Worm (Caenorhabditis elegans) whole organism, L4 larva: ENCODE results near the gene nas-4.

Source experiments
- F44E2.7 ChIP-seq: fragments of 200-800 bp; sonication (Bioruptor generic); IDR thresholded peaks from 2 replicates; pipeline ENCODE4 v2.1.2; 2022; ENCODE audit warnings: missing genetic modification characterization, missing compliant biosample characterization
- R02D3.7 ChIP-seq: fragments of 150-350 bp; sonication (generic microtip); optimal IDR thresholded peaks from 3 replicates; lab custom pipeline; 2014; ENCODE audit warnings: missing biosample characterization, missing genetic modification characterization
- T26A8.4 ChIP-seq: fragments of 200-800 bp; sonication (Bioruptor generic); IDR thresholded peaks from 2 replicates; pipeline ENCODE4 v1.3.6; 2022; ENCODE audit warnings: missing genetic modification characterization, missing compliant biosample characterization
- Y5F2A.4 ChIP-seq: fragments of 200-800 bp; sonication (Bioruptor generic); optimal IDR thresholded peaks from 2 replicates; lab custom pipeline; 2018; ENCODE audit warnings: mild to moderate bottlenecking, missing genetic modification characterization, missing compliant biosample characterization
- ZK337.2 ChIP-seq: fragments of 200-800 bp; sonication (Bioruptor generic); IDR thresholded peaks from 2 replicates; pipeline ENCODE4 v1.3.6; 2022; ENCODE audit warnings: missing genetic modification reagents, missing genetic modification characterization, missing compliant biosample characterization
- ZK546.5 ChIP-seq, 2 experiments: sonication (generic microtip); optimal IDR thresholded peaks; 2 replicates each; lab custom pipeline; 2017; ENCODE audit warnings: missing biosample characterization in 2 of 2, missing genetic modification characterization in 2 of 2
- arid-1 ChIP-seq: fragments of 200-800 bp; sonication (Bioruptor generic); conservative IDR thresholded peaks from 2 replicates; pipeline ENCODE4 v1.3.6; 2022; ENCODE audit warnings: missing genetic modification reagents, missing genetic modification characterization, missing compliant biosample characterization
- ceh-32 ChIP-seq: sonication (generic microtip); optimal IDR thresholded peaks from 2 replicates; lab custom pipeline; 2016; ENCODE audit warnings: mild to moderate bottlenecking, missing genetic modification characterization, missing compliant biosample characterization; ENCODE audit not compliant: poor library complexity
- ceh-82 ChIP-seq: sonication (generic microtip); optimal IDR thresholded peaks from 2 replicates; lab custom pipeline; 2017; ENCODE audit warnings: missing biosample characterization, missing genetic modification characterization
- ces-1 ChIP-seq: fragments of 150-350 bp; sonication (generic microtip); optimal IDR thresholded peaks from 4 replicates; lab custom pipeline; 2014; ENCODE audit warnings: missing biosample characterization, missing genetic modification reagents, missing genetic modification characterization
- ctbp-1 ChIP-seq: fragments of 200-800 bp; sonication (Bioruptor generic); IDR thresholded peaks from 2 replicates; pipeline ENCODE4 v1.3.6; 2022; ENCODE audit warnings: missing genetic modification reagents, missing genetic modification characterization, missing compliant biosample characterization
- dmd-9 ChIP-seq: fragments of 200-800 bp; sonication (Bioruptor generic); IDR thresholded peaks from 2 replicates; pipeline ENCODE4 v1.3.6; 2022; ENCODE audit warnings: missing genetic modification reagents, missing genetic modification characterization, missing compliant biosample characterization
- dpl-1 ChIP-seq: fragments of 150-350 bp; optimal IDR thresholded peaks from 2 replicates; lab custom pipeline; 2014; ENCODE audit warnings: missing biosample characterization, missing genetic modification reagents, missing genetic modification characterization
- duxl-1 ChIP-seq: sonication (generic microtip); optimal IDR thresholded peaks from 2 replicates; lab custom pipeline; 2016; ENCODE audit warnings: mild to moderate bottlenecking, missing genetic modification characterization, moderate library complexity, missing compliant biosample characterization; ENCODE audit not compliant: poor library complexity
- dve-1 ChIP-seq: sonication (generic microtip); optimal IDR thresholded peaks from 2 replicates; lab custom pipeline; 2017; ENCODE audit warnings: antibody characterized with exemption, mild to moderate bottlenecking, missing genetic modification characterization, missing compliant biosample characterization; ENCODE audit not compliant: insufficient read depth
- egl-27 ChIP-seq: sonication (generic microtip); optimal IDR thresholded peaks from 3 replicates; lab custom pipeline; 2017; ENCODE audit warnings: missing biosample characterization, missing genetic modification reagents, missing genetic modification characterization
- egl-43 ChIP-seq: fragments of 200-800 bp; sonication (Bioruptor generic); IDR thresholded peaks from 2 replicates; pipeline ENCODE4 v1.3.6; 2022; ENCODE audit warnings: missing genetic modification reagents, missing genetic modification characterization, missing compliant biosample characterization
- fkh-10 ChIP-seq: fragments of 150-350 bp; optimal IDR thresholded peaks from 2 replicates; lab custom pipeline; 2014; ENCODE audit warnings: missing biosample characterization, missing genetic modification reagents, missing genetic modification characterization
- fos-1 ChIP-seq: fragments of 150-350 bp; optimal IDR thresholded peaks from 2 replicates; lab custom pipeline; 2014; ENCODE audit warnings: missing biosample characterization, missing genetic modification characterization
- hif-1 ChIP-seq, 2 experiments: sonication (generic microtip); optimal IDR thresholded peaks; 2 replicates each; lab custom pipeline; 2016 to 2017; ENCODE audit warnings: missing compliant biosample characterization in 2 of 2, missing genetic modification characterization in 2 of 2, missing genetic modification reagents in 2 of 2, missing genotype in 2 of 2, mild to moderate bottlenecking in 1 of 2
- hlh-11 ChIP-seq: fragments of 200-800 bp; sonication (Bioruptor generic); optimal IDR thresholded peaks from 2 replicates; lab custom pipeline; 2018; ENCODE audit warnings: mild to moderate bottlenecking, missing genetic modification characterization, missing compliant biosample characterization
- hlh-30 ChIP-seq: sonication (generic microtip); optimal IDR thresholded peaks from 2 replicates; lab custom pipeline; 2017; ENCODE audit warnings: antibody characterized with exemption, mild to moderate bottlenecking, missing genetic modification characterization, missing compliant biosample characterization; ENCODE audit not compliant: insufficient read depth
- hmg-1.1 ChIP-seq: fragments of 200-800 bp; sonication (Bioruptor generic); IDR thresholded peaks from 2 replicates; pipeline ENCODE4 v1.3.6; 2022; ENCODE audit warnings: missing genetic modification reagents, missing genetic modification characterization, missing compliant biosample characterization
- jun-1 ChIP-seq: fragments of 150-350 bp; optimal IDR thresholded peaks from 2 replicates; lab custom pipeline; 2014; ENCODE audit warnings: missing biosample characterization, missing genetic modification reagents, missing genetic modification characterization
- lin-15B ChIP-seq: fragments of 150-350 bp; sonication (generic microtip); optimal IDR thresholded peaks from 3 replicates; lab custom pipeline; 2014; ENCODE audit warnings: missing biosample characterization, missing genetic modification characterization
- lin-29 ChIP-seq: fragments of 200-800 bp; sonication (Bioruptor generic); IDR thresholded peaks from 2 replicates; pipeline ENCODE4 v1.3.6; 2022; ENCODE audit warnings: missing genetic modification reagents, missing genetic modification characterization, missing compliant biosample characterization
- lin-38 ChIP-seq: fragments of 200-800 bp; sonication (Bioruptor generic); IDR thresholded peaks from 2 replicates; pipeline ENCODE4 v1.3.6; 2022; ENCODE audit warnings: missing genetic modification reagents, missing genetic modification characterization, missing compliant biosample characterization
- lir-3 ChIP-seq: sonication (generic microtip); optimal IDR thresholded peaks from 2 replicates; lab custom pipeline; 2016; ENCODE audit warnings: mild to moderate bottlenecking, missing genetic modification characterization, missing compliant biosample characterization
- lsy-2 ChIP-seq, 2 experiments: fragments of 150-350 bp in 1 of 2; sonication (generic microtip) in 1 of 2; optimal IDR thresholded peaks; 2 replicates each; lab custom pipeline; 2014 to 2017; ENCODE audit warnings: missing biosample characterization in 2 of 2, missing genetic modification characterization in 2 of 2
- madf-5 ChIP-seq, 2 experiments: fragments of 200-800 bp; sonication (Bioruptor generic); IDR thresholded peaks; 2 replicates each; pipeline ENCODE4 v1.3.6; 2022; ENCODE audit warnings: missing compliant biosample characterization in 2 of 2, missing genetic modification characterization in 2 of 2
- madf-9 ChIP-seq: fragments of 200-800 bp; sonication (Bioruptor generic); conservative IDR thresholded peaks from 2 replicates; pipeline ENCODE4 v1.3.6; 2022; ENCODE audit warnings: missing genetic modification reagents, missing genetic modification characterization, missing compliant biosample characterization
- mdl-1 ChIP-seq, 2 experiments: fragments of 150-350 bp in 1 of 2; sonication (generic microtip) in 1 of 2; optimal IDR thresholded peaks; 2 replicates each; lab custom pipeline; 2014 to 2017; ENCODE audit warnings: missing biosample characterization in 2 of 2, missing genetic modification characterization in 2 of 2
- mep-1 ChIP-seq: fragments of 150-350 bp; sonication (generic microtip); optimal IDR thresholded peaks from 3 replicates; lab custom pipeline; 2014; ENCODE audit warnings: missing biosample characterization, missing genetic modification characterization
- mes-2 ChIP-seq: sonication (generic microtip); optimal IDR thresholded peaks from 2 replicates; lab custom pipeline; 2016; ENCODE audit warnings: missing genotype, mild to moderate bottlenecking, missing genetic modification characterization, missing compliant biosample characterization; ENCODE audit not compliant: poor library complexity, severe bottlenecking
- nhr-11 ChIP-seq: fragments of 150-350 bp; optimal IDR thresholded peaks from 2 replicates; lab custom pipeline; 2014; ENCODE audit warnings: missing biosample characterization, missing genetic modification characterization
- nhr-111 ChIP-seq: fragments of 200-800 bp; sonication (Bioruptor generic); optimal IDR thresholded peaks from 2 replicates; lab custom pipeline; 2018; ENCODE audit warnings: mild to moderate bottlenecking, missing genetic modification characterization, missing compliant biosample characterization
- nhr-48 ChIP-seq: sonication (generic microtip); optimal IDR thresholded peaks from 2 replicates; lab custom pipeline; 2016; ENCODE audit warnings: mild to moderate bottlenecking, missing genetic modification characterization, missing compliant biosample characterization
- nhr-76 ChIP-seq: fragments of 150-350 bp; optimal IDR thresholded peaks from 2 replicates; lab custom pipeline; 2014; ENCODE audit warnings: missing biosample characterization, missing genetic modification characterization
- nhr-77 ChIP-seq: fragments of 150-350 bp; optimal IDR thresholded peaks from 2 replicates; lab custom pipeline; 2014; ENCODE audit warnings: missing biosample characterization, missing genetic modification characterization
- rbr-2 ChIP-seq: sonication (generic microtip); optimal IDR thresholded peaks from 2 replicates; lab custom pipeline; 2016; ENCODE audit warnings: missing genotype, missing genetic modification characterization, missing compliant biosample characterization
- sdz-12 ChIP-seq: fragments of 200-800 bp; sonication (Bioruptor generic); optimal IDR thresholded peaks from 2 replicates; lab custom pipeline; 2018; ENCODE audit warnings: mild to moderate bottlenecking, missing genetic modification characterization, missing compliant biosample characterization
- set-16 ChIP-seq: fragments of 200-800 bp; sonication (Bioruptor generic); IDR thresholded peaks from 2 replicates; pipeline ENCODE4 v1.3.6; 2022; ENCODE audit warnings: missing genetic modification reagents, missing genetic modification characterization, missing compliant biosample characterization
- snpc-4 ChIP-seq: fragments of 150-350 bp; optimal IDR thresholded peaks from 2 replicates; lab custom pipeline; 2014; ENCODE audit warnings: missing biosample characterization, missing genetic modification characterization
- spr-1 ChIP-seq: sonication (generic microtip); optimal IDR thresholded peaks from 2 replicates; lab custom pipeline; 2016; ENCODE audit warnings: mild to moderate bottlenecking, missing genetic modification characterization, missing compliant biosample characterization
- spr-3 ChIP-seq: fragments of 200-800 bp; sonication (Bioruptor generic); optimal IDR thresholded peaks from 2 replicates; lab custom pipeline; 2018; ENCODE audit warnings: mild to moderate bottlenecking, missing genetic modification characterization, missing compliant biosample characterization
- unc-130 ChIP-seq: sonication (generic microtip); optimal IDR thresholded peaks from 2 replicates; lab custom pipeline; 2016; ENCODE audit warnings: missing genetic modification reagents, missing genetic modification characterization, missing compliant biosample characterization
- unc-62 ChIP-seq, 3 experiments: fragments of 150-350 bp in 1 of 3; sonication (generic microtip); optimal IDR thresholded peaks in 2 of 3; peaks in 1 of 3; 1 replicate in 1 of 3; 2 replicates in 2 of 3; lab custom pipeline; 2014 to 2017; ENCODE audit warnings: missing biosample characterization in 3 of 3, missing genetic modification characterization in 3 of 3, missing genetic modification reagents in 3 of 3, missing genotype in 1 of 3
- zfp-2 ChIP-seq: sonication (generic microtip); optimal IDR thresholded peaks from 2 replicates; lab custom pipeline; 2016; ENCODE audit warnings: mild to moderate bottlenecking, missing genetic modification characterization, missing compliant biosample characterization

Gene nas-4

DNA sequence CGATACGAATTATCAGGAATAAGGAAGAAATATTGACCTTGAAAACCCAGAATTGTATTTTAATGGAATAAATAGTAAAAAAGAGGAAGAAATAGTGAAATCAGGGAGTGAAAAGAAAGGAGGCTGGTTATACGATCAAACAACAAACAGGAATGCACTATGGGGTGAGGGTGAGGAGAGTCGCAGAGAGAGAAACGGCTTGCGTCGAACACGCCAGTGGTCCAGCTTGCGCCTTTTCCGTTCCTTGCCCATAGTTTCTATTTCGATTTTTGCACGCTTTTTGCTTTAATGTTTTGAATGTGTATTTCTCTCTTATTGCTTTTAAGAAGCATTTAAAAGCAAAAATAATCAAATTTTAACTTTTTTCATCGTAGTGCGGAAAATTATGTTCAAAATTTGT, 38.2 kb upstream of the nas-4 start (continued):
- peak; percentile 82 for TF ChIP-seq nhr-11 (tag; lab: Kevin White, UChicago)
- no peak for TF ChIP-seq ceh-32
- TF ChIP-seq spr-3 (GFP tag; lab: Kevin White, UChicago), result no peak
- no peak for TF ChIP-seq ZK337.2 (GFP tag; lab: Robert Waterston, UW)
- TF ChIP-seq ZK546.5 (tag; optimal IDR thresholded peaks at IDR 0.05; lab: Kevin White, UChicago), result no peak
- TF ChIP-seq nhr-48, result peak; percentile 34
- TF ChIP-seq dmd-9, result no peak
- peak; percentile 7 for TF ChIP-seq fkh-10
- TF ChIP-seq nhr-76, result no peak
- TF ChIP-seq nhr-111 (GFP tag; lab: Kevin White, UChicago), result no peak
- no peak for TF ChIP-seq lir-3 (tag; lab: Kevin White, UChicago)
- peak; percentile 80 for TF ChIP-seq spr-1 (tag; lab: Kevin White, UChicago)
- peak; percentile 95 for TF ChIP-seq mep-1 (tag; lab: Kevin White, UChicago)
- no peak for TF ChIP-seq Y5F2A.4 (GFP tag; lab: Kevin White, UChicago)
- peak; percentile 37; the same call in 1 of the 2 replicates for TF ChIP-seq T26A8.4 (GFP tag; lab: Robert Waterston, UW)
- TF ChIP-seq lin-15B, result no peak

DNA sequence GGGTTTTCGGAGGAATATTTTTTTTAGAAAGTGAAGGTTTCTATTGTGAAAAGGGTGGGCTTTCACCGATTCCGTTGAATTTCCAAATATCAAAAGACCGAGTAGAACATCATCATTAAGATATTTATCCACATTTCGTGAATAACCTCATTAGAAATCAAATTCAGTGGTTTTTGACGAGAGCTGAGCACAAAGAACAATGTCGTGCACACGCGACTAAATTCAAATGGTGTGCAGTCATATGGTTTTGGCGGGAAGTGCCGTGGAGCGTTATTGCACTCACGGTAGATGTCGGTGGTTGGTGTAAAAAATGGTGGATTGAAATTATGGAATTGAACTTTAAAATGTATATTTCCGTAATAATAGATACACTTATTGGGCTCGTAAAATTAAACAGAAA, 37.2 kb upstream of the nas-4 start:
- TF ChIP-seq arid-1 (no peak), unc-130 (GFP tag; lab: Kevin White, UChicago) (no peak), ctbp-1 (GFP tag; lab: Robert Waterston, UW) (no peak), sdz-12 (GFP tag; lab: Kevin White, UChicago) (no peak), hlh-30 (peak; percentile 76), snpc-4 (no peak), lin-38 (peak; percentile 39; the same call in 1 of the 2 replicates), mep-1 (tag; lab: Kevin White, UChicago) (peak; percentile 40), dpl-1 (GFP tag; lab: Kevin White, UChicago) (peak; percentile 58), unc-62 (GFP tag; optimal IDR thresholded peaks at IDR 0.05 in 1 of 2; lab: Kevin White, UChicago) (peak in 1 of 2 experiments; percentile 96), unc-62 (tag; optimal IDR thresholded peaks at IDR 0.05; lab: Kevin White, UChicago) (no peak), set-16 (no peak), lsy-2 (tag; optimal IDR thresholded peaks at IDR 0.05; lab: Kevin White, UChicago) (peak in 1 of 2 experiments; percentile 28), dve-1 (peak; percentile 5), duxl-1 (tag; lab: Kevin White, UChicago) (no peak), hmg-1.1 (GFP tag; lab: Robert Waterston, UW) (0 out of 2 replicates have a peak, but pooled peaks have one; percentile 11), fos-1 (tag; lab: Kevin White, UChicago) (no peak), madf-5 (GFP tag; IDR thresholded peaks at IDR 0.05; lab: Robert Waterston, UW) (no peak), lin-29 (GFP tag; lab: Robert Waterston, UW) (no peak), zfp-2 (tag; lab: Kevin White, UChicago) (no peak), mdl-1 (tag; optimal IDR thresholded peaks at IDR 0.05; lab: Kevin White, UChicago) (no peak), hlh-11 (peak; percentile 10), egl-43 (no peak), jun-1 (tag; lab: Kevin White, UChicago) (no peak), mes-2 (tag; lab: Kevin White, UChicago) (peak; percentile 5)
- TF ChIP-seq, all 104 proteins: peak for 10

- no peak for TF ChIP-seq mdl-1 (tag; optimal IDR thresholded peaks at IDR 0.05; lab: Kevin White, UChicago)
- TF ChIP-seq ceh-82, result no peak
- no peak for TF ChIP-seq madf-9
- no peak for TF ChIP-seq hif-1 (tag; optimal IDR thresholded peaks at IDR 0.05; lab: Kevin White, UChicago)
- TF ChIP-seq rbr-2 (tag; lab: Kevin White, UChicago), result no peak
- no peak for TF ChIP-seq egl-27 (tag; lab: Kevin White, UChicago)
- no peak for TF ChIP-seq F44E2.7 (GFP tag; lab: Robert Waterston, UW)
- no peak for TF ChIP-seq nhr-77
- TF ChIP-seq R02D3.7 (tag; lab: Kevin White, UChicago), result no peak
- no peak for TF ChIP-seq dpl-1 (GFP tag; lab: Kevin White, UChicago)
- no peak for TF ChIP-seq ces-1 (GFP tag; lab: Kevin White, UChicago)
Measured at ce11 chrIII:6452278-6452677, 36.8 kb upstream of the nas-4 start, which contains the start of gene set-1. TSS of gene set-1 (minus strand) at chrIII:6452378.
